Fruit fly (Drosophila melanogaster): Measurements from ENCODE around the gene CG33269.

dm6 chr3L:11542948-11543347, 39.0 kb downstream of the CG33269 start:
- TF ChIP-seq CG8159 (tag; optimal IDR thresholded peaks at IDR 0.05): no peak
- TF ChIP-seq fd96Ca (GFP tag; IDR thresholded peaks at IDR 0.05): no peak
- no peak for TF ChIP-seq Snoo (tag; optimal IDR thresholded peaks at IDR 0.05)
- no peak for TF ChIP-seq CG14655 (GFP tag; optimal IDR thresholded peaks at IDR 0.05)
- no peak for TF ChIP-seq D1 (tag; optimal IDR thresholded peaks at IDR 0.05)
- no peak for TF ChIP-seq CG32121 (GFP tag; IDR thresholded peaks at IDR 0.05)
- no peak for TF ChIP-seq CG13204 (GFP tag; optimal IDR thresholded peaks at IDR 0.05)
- TF ChIP-seq Pif1A (GFP tag; optimal IDR thresholded peaks at IDR 0.05): no peak

All from whole organism, pupa.